ENCODE assay signal across 1 fruit fly cellular context in the genomic region with DNA sequence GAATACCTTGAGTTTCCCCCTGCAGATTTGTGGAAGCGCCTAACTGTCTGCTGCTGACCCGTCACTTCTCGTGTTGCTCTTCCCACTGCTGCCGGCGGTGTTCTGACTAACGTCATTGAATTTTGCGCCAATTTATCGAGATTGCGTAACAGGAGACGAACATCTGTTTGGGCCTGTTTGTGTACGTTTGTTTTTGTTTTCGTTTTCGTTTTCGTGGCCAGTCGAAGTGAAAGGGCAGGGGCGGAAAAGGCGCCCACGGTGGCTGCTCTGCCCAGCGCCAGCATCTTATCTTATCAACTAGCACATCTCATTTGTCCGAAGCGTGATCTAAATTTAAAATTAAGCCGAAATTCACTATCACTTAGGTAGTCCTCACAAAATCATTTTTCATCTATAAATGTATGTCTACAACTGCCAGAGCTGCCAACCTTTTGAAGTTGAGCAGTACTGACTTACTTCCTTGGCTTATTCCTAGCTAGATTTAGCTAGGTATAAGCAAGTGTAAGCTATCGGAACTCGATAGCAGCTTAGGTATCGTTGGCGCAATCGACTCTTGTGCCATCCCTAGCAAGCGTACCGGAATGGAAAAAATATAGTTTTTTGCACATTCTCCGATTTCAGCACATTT.
TF ChIP-seq lines count a peak whose summit lies in the region.

Ctr9 (plus strand) TSS at position 220 of the 628 bp plus-strand sequence.
Nt5a (minus strand) TSS at position 414 of the 628 bp plus-strand sequence.

TF ChIP-seq in whole organism, embryonic, 481 proteins besides CTCF, POLR2A, EP300 and RAD21 (continued from another document):
- TF ChIP-seq abd-A (tag; optimal IDR thresholded peaks at IDR 0.05; lab: Kevin White, UChicago) (no peak), Ptx1 (GFP tag; IDR thresholded peaks at IDR 0.05; lab: Robert Waterston, UW) (0 out of 2 replicates have a peak, but pooled peaks have one; percentile 41), Blimp-1 (GFP tag; optimal IDR thresholded peaks at IDR 0.05; lab: Kevin White, UChicago) (peak; percentile 71), Opbp (GFP tag; IDR thresholded peaks at IDR 0.05; lab: Robert Waterston, UW; ENCODE audit: partially characterized antibody) (peak; percentile 88), CG6813 (GFP tag; optimal IDR thresholded peaks at IDR 0.05; lab: Kevin White, UChicago) (no peak), unpg (GFP tag; optimal IDR thresholded peaks at IDR 0.05; lab: Kevin White, UChicago) (no peak), CG16779 (GFP tag; IDR thresholded peaks at IDR 0.05; lab: Robert Waterston, UW) (no peak), ATbp (GFP tag; optimal IDR thresholded peaks at IDR 0.05; lab: Kevin White, UChicago) (no peak), Ravus (GFP tag; IDR thresholded peaks at IDR 0.05; lab: Robert Waterston, UW) (no peak), shn (GFP tag; optimal IDR thresholded peaks at IDR 0.05; lab: Kevin White, UChicago) (peak; percentile 76), CG7987 (GFP tag; optimal IDR thresholded peaks at IDR 0.05; lab: Kevin White, UChicago) (peak; percentile 42), dmrt11E (tag; optimal IDR thresholded peaks at IDR 0.05; lab: Kevin White, UChicago) (peak; percentile 31), H2.0 (GFP tag; IDR thresholded peaks at IDR 0.05; lab: Robert Waterston, UW) (0 out of 2 replicates have a peak, but pooled peaks have one; percentile 28), sim (GFP tag; IDR thresholded peaks at IDR 0.05; lab: Robert Waterston, UW) (no peak), BtbVII (GFP tag; optimal IDR thresholded peaks at IDR 0.05; lab: Kevin White, UChicago) (no peak), CG15011 (GFP tag; optimal IDR thresholded peaks at IDR 0.05; lab: Kevin White, UChicago) (no peak), tup (GFP tag; optimal IDR thresholded peaks at IDR 0.05; lab: Kevin White, UChicago) (no peak), dmrt99B (tag; optimal IDR thresholded peaks at IDR 0.05; lab: Kevin White, UChicago) (no peak), CG10209 (GFP tag; optimal IDR thresholded peaks at IDR 0.05; lab: Kevin White, UChicago) (no peak), NC2α (GFP tag; optimal IDR thresholded peaks at IDR 0.05; lab: Kevin White, UChicago) (no peak), CG4854 (GFP tag; optimal IDR thresholded peaks at IDR 0.05; lab: Kevin White, UChicago) (peak; percentile 18), CG17385 (GFP tag; optimal IDR thresholded peaks at IDR 0.05; lab: Kevin White, UChicago) (peak; percentile 8), CG31441 (GFP tag; IDR thresholded peaks at IDR 0.05; lab: Robert Waterston, UW) (no peak), Atf-2 (GFP tag; optimal IDR thresholded peaks at IDR 0.05; lab: Kevin White, UChicago) (no peak), jing (GFP tag; optimal IDR thresholded peaks at IDR 0.05; lab: Kevin White, UChicago) (no peak), slou (GFP tag; optimal IDR thresholded peaks at IDR 0.05; lab: Kevin White, UChicago) (no peak), Jarid2 (GFP tag; optimal IDR thresholded peaks at IDR 0.05; lab: Kevin White, UChicago) (no peak), Med (GFP tag; lab: Kevin White, UChicago) (peak; percentile 96), gsb-n (tag; optimal IDR thresholded peaks at IDR 0.05; lab: Kevin White, UChicago) (no peak), HLH4C (GFP tag; IDR thresholded peaks at IDR 0.05; lab: Robert Waterston, UW; ENCODE audit: partially characterized antibody) (peak; percentile 72), CG11456 (GFP tag; IDR thresholded peaks at IDR 0.05; lab: Robert Waterston, UW) (peak; percentile 81), Mrtf (GFP tag; IDR thresholded peaks at IDR 0.05; lab: Robert Waterston, UW) (no peak), slp2 (GFP tag; optimal IDR thresholded peaks at IDR 0.05; lab: Kevin White, UChicago) (peak; percentile 26), Lim3 (GFP tag; IDR thresholded peaks at IDR 0.05; lab: Robert Waterston, UW) (no peak), B-H1 (GFP tag; IDR thresholded peaks at IDR 0.05; lab: Robert Waterston, UW) (no peak), emc (GFP tag; optimal IDR thresholded peaks at IDR 0.05; lab: Kevin White, UChicago) (peak; percentile 6), sr (GFP tag; IDR thresholded peaks at IDR 0.05; lab: Robert Waterston, UW) (no peak), hbn (GFP tag; IDR thresholded peaks at IDR 0.05; lab: Robert Waterston, UW; ENCODE audit: partially characterized antibody) (peak; percentile 56), CG11085 (GFP tag; IDR thresholded peaks at IDR 0.05; lab: Robert Waterston, UW) (no peak), bcd (GFP tag; optimal IDR thresholded peaks at IDR 0.05; lab: Kevin White, UChicago) (no peak), Adf1 (GFP tag; IDR thresholded peaks at IDR 0.05; lab: Robert Waterston, UW) (0 out of 2 replicates have a peak, but pooled peaks have one; percentile 38), CG6175 (GFP tag; IDR thresholded peaks at IDR 0.05; lab: Robert Waterston, UW) (no peak), unc-4 (GFP tag; IDR thresholded peaks at IDR 0.05; lab: Robert Waterston, UW; ENCODE audit: partially characterized antibody) (peak; percentile 85)
TF ChIP-seq in whole organism, embryonic: peak in this region for 242.
